Fruit fly (Drosophila melanogaster): ENCODE results near the gene CG32573.

DNA sequence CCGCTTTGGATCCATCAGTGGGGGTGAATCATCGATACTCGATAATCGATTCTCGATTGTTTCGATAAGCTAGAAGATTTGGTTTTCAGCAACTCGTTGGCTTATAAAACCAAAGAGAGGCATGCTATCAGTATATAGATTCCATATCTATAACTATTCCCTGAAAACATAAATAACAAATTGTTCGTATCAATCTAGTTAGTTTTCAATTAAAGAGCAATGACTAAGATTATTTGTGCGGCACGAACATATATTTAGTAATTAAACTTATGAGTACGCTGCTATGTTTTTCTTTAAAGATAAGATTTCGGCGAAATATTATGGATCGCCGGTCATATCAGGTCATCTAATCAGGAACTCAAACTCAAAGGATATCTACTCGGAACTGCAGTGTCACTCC lies 23.4 kb downstream of the CG32573 start:
- no peak for TF ChIP-seq CG11294 (GFP tag; IDR thresholded peaks at IDR 0.05)
- TF ChIP-seq CG31627 (GFP tag; optimal IDR thresholded peaks at IDR 0.05), result no peak
- no peak for TF ChIP-seq fd59A (GFP tag; optimal IDR thresholded peaks at IDR 0.05)
- no peak for TF ChIP-seq dsx (GFP tag; optimal IDR thresholded peaks at IDR 0.05; ENCODE audit: poor library complexity, severe bottlenecking)
- TF ChIP-seq Blimp-1 (GFP tag; optimal IDR thresholded peaks at IDR 0.05), result no peak
- no peak for TF ChIP-seq CG8319 (GFP tag; optimal IDR thresholded peaks at IDR 0.05)
- no peak for TF ChIP-seq Sox15 (GFP tag; optimal IDR thresholded peaks at IDR 0.05)
- TF ChIP-seq ss (GFP tag; optimal IDR thresholded peaks at IDR 0.05), result no peak
- TF ChIP-seq CG8632 (GFP tag; optimal IDR thresholded peaks at IDR 0.05), result no peak
- no peak for TF ChIP-seq Met (GFP tag; optimal IDR thresholded peaks at IDR 0.05)
- TF ChIP-seq spab (GFP tag; optimal IDR thresholded peaks at IDR 0.05), result no peak
- TF ChIP-seq OdsH (GFP tag; optimal IDR thresholded peaks at IDR 0.05), result no peak
- no peak for TF ChIP-seq Ets96B (tag; optimal IDR thresholded peaks at IDR 0.05)

Measured in whole organism, prepupa.